Worm (Caenorhabditis elegans) whole organism, early embryonic: Measurements from ENCODE around the gene K04G11.1.

Source experiments
- B0310.2 ChIP-seq: sonication (generic microtip); optimal IDR thresholded peaks from 2 replicates; lab custom pipeline; 2016; ENCODE audit warnings: mild to moderate bottlenecking, missing genetic modification characterization, missing compliant biosample characterization
- aly-1 ChIP-seq: sonication (generic microtip); optimal IDR thresholded peaks from 2 replicates; lab custom pipeline; 2016; ENCODE audit warnings: missing genetic modification characterization, missing compliant biosample characterization
- ama-1 ChIP-seq: fragments of 150-350 bp; optimal IDR thresholded peaks from 2 replicates; lab custom pipeline; 2014
- ceh-13 ChIP-seq: fragments of 200-800 bp; sonication (Bioruptor generic); optimal IDR thresholded peaks from 2 replicates; lab custom pipeline; 2018; ENCODE audit warnings: mild to moderate bottlenecking, missing genetic modification characterization, missing compliant biosample characterization
- ets-7 ChIP-seq: sonication (generic microtip); optimal IDR thresholded peaks from 2 replicates; lab custom pipeline; 2016; ENCODE audit warnings: missing genotype, missing genetic modification characterization, missing compliant biosample characterization
- flt-1 ChIP-seq: fragments of 200-800 bp; sonication (Bioruptor generic); IDR thresholded peaks from 2 replicates; pipeline ENCODE4 v1.3.6; 2022; ENCODE audit warnings: missing genetic modification characterization, missing compliant biosample characterization
- hmbx-1 ChIP-seq: sonication (generic microtip); optimal IDR thresholded peaks from 2 replicates; lab custom pipeline; 2016; ENCODE audit warnings: mild to moderate bottlenecking, missing genetic modification characterization, missing compliant biosample characterization
- scrt-1 ChIP-seq: fragments of 200-800 bp; sonication (Bioruptor generic); IDR thresholded peaks from 2 replicates; pipeline ENCODE4 v1.3.6; 2022; ENCODE audit warnings: missing genetic modification characterization, missing compliant biosample characterization
- sea-1 ChIP-seq: fragments of 200-800 bp; sonication (Bioruptor generic); conservative IDR thresholded peaks from 2 replicates; pipeline ENCODE4 v1.3.6; 2022; ENCODE audit warnings: missing genetic modification characterization, missing compliant biosample characterization
- tbx-37 ChIP-seq: fragments of 200-800 bp; sonication (Bioruptor generic); conservative IDR thresholded peaks from 2 replicates; pipeline ENCODE4 v1.3.6; 2022; ENCODE audit warnings: missing genetic modification reagents, missing genetic modification characterization, missing compliant biosample characterization
- tra-4 ChIP-seq: sonication (generic microtip); optimal IDR thresholded peaks from 2 replicates; lab custom pipeline; 2017; ENCODE audit warnings: missing genetic modification characterization, missing compliant biosample characterization

- TF ChIP-seq ama-1 (lab: Kevin White, UChicago) (no peak), ets-7 (no peak), ceh-13 (GFP tag; lab: Kevin White, UChicago) (no peak), tra-4 (tag; lab: Kevin White, UChicago) (no peak), scrt-1 (GFP tag; lab: Robert Waterston, UW) (no peak), hmbx-1 (tag; lab: Kevin White, UChicago) (no peak), tbx-37 (GFP tag; lab: Robert Waterston, UW) (no peak), sea-1 (GFP tag; lab: Robert Waterston, UW) (no peak), flt-1 (GFP tag; lab: Robert Waterston, UW) (no peak), aly-1 (no peak), B0310.2 (tag; lab: Kevin White, UChicago) (no peak)
Observed at ce11 chrX:14334151-14334550, 1.2 kb upstream of the K04G11.1 start.
